Fruit fly (Drosophila melanogaster) whole organism, adult: ENCODE results near the gene CG33287.

Experiments
- Crg-1 ChIP-seq: fragments of 200-800 bp; sonication (Bioruptor generic); optimal IDR thresholded peaks from 2 replicates; lab custom pipeline; 2016; ENCODE audit warnings: missing biosample characterization, missing genetic modification characterization
- bab1 ChIP-seq: fragments of 200-800 bp; sonication (Bioruptor generic); optimal IDR thresholded peaks from 3 replicates; lab custom pipeline; 2019; ENCODE audit warnings: missing biosample characterization, mild to moderate bottlenecking, missing genetic modification characterization, moderate library complexity
- toe ChIP-seq: fragments of 200-800 bp; sonication (Bioruptor generic); optimal IDR thresholded peaks from 2 replicates; lab custom pipeline; 2016; ENCODE audit warnings: missing biosample characterization, missing genetic modification characterization

DNA sequence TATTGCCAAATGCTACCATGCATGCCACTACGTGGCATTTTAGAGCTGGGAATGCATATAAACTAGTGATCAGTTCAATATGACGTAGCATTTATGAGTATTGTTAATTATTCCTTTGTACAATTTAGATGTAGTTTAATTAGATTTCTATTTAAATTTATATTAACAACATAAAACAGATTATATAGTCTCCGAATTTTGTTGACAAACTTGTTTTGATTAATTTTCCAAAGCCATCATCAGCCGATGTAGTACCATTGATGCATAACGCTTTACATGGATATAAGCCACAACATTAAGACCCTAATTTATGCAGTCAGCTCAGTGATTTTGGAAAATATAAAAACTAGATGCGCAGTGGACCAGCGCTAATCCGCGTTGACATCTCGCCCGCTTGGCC lies 12.1 kb upstream of the CG33287 start:
- TF ChIP-seq toe (GFP tag; lab: Kevin White, UChicago) (no peak), bab1 (GFP tag; lab: Kevin White, UChicago) (no peak), Crg-1 (GFP tag; lab: Kevin White, UChicago) (no peak)
